Worm (Caenorhabditis elegans) whole organism, L1 larva: Measurements from ENCODE around the gene C05A2.4.
A peak's percentile ranks its signal among the peaks of the same experiment; 100 is the strongest.

Source experiments
- C04F5.9 ChIP-seq: sonication (generic microtip); optimal IDR thresholded peaks from 2 replicates; lab custom pipeline; 2016; ENCODE audit warnings: missing genetic modification characterization, missing compliant biosample characterization
- C16A3.4 ChIP-seq: fragments of 150-350 bp; optimal IDR thresholded peaks from 2 replicates; lab custom pipeline; 2014; ENCODE audit warnings: missing biosample characterization, missing genetic modification characterization
- F16B12.6 ChIP-seq: fragments of 150-350 bp; optimal IDR thresholded peaks from 2 replicates; lab custom pipeline; 2014; ENCODE audit warnings: missing biosample characterization, missing genetic modification characterization
- alr-1 ChIP-seq: fragments of 200-800 bp; sonication (Bioruptor generic); optimal IDR thresholded peaks from 2 replicates; lab custom pipeline; 2018; ENCODE audit warnings: borderline replicate concordance, mild to moderate bottlenecking, missing genetic modification characterization, missing compliant biosample characterization
- ceh-82 ChIP-seq, 3 experiments: fragments of 150-350 bp in 1 of 3; sonication (generic microtip) in 2 of 3; optimal IDR thresholded peaks; 2 replicates each; lab custom pipeline; 2014 to 2017; ENCODE audit warnings: missing biosample characterization in 3 of 3, missing genetic modification characterization in 3 of 3
- ceh-90 ChIP-seq: sonication (generic microtip); optimal IDR thresholded peaks from 2 replicates; lab custom pipeline; 2016; ENCODE audit warnings: missing genetic modification characterization, missing compliant biosample characterization
- ces-1 ChIP-seq: fragments of 150-350 bp; optimal IDR thresholded peaks from 2 replicates; lab custom pipeline; 2014; ENCODE audit warnings: missing biosample characterization, missing genetic modification reagents, missing genetic modification characterization
- dpl-1 ChIP-seq, 3 experiments: fragments of 150-350 bp in 2 of 3; sonication (generic microtip) in 1 of 3; optimal IDR thresholded peaks; 2 replicates each; lab custom pipeline; 2014 to 2017; ENCODE audit warnings: missing biosample characterization in 3 of 3, missing genetic modification characterization in 3 of 3, missing genetic modification reagents in 3 of 3
- dsc-1 ChIP-seq: sonication (generic microtip); optimal IDR thresholded peaks from 2 replicates; lab custom pipeline; 2016; ENCODE audit warnings: mild to moderate bottlenecking, missing genetic modification characterization, missing compliant biosample characterization
- efl-1 ChIP-seq, 4 experiments: fragments of 150-350 bp; optimal IDR thresholded peaks in 3 of 4; peaks in 1 of 4; 1 replicate in 1 of 4; 2 replicates in 3 of 4; lab custom pipeline; 2014; ENCODE audit warnings: missing biosample characterization in 2 of 4, missing genetic modification characterization in 2 of 4, missing genetic modification reagents in 2 of 4
- elt-3 ChIP-seq, 6 experiments: fragments of 150-350 bp in 1 of 6; sonication (generic microtip); optimal IDR thresholded peaks; 2 replicates each; lab custom pipeline; 2017 to 2018; ENCODE audit warnings: missing biosample characterization in 6 of 6, missing genetic modification characterization in 6 of 6, inconsistent platforms in 1 of 6
- fkh-10 ChIP-seq: sonication (generic microtip); optimal IDR thresholded peaks from 2 replicates; lab custom pipeline; 2017; ENCODE audit warnings: missing biosample characterization, missing genetic modification reagents, missing genetic modification characterization
- fkh-8 ChIP-seq: sonication (generic microtip); optimal IDR thresholded peaks from 2 replicates; lab custom pipeline; 2016; ENCODE audit warnings: mild to moderate bottlenecking, missing genetic modification characterization, missing compliant biosample characterization
- grh-1 ChIP-seq: fragments of 200-800 bp; sonication (Bioruptor generic); IDR thresholded peaks from 2 replicates; pipeline ENCODE4 v1.3.6; 2022; ENCODE audit warnings: missing genetic modification reagents, missing genetic modification characterization, missing compliant biosample characterization
- hlh-4 ChIP-seq: sonication (generic microtip); optimal IDR thresholded peaks from 2 replicates; lab custom pipeline; 2016; ENCODE audit warnings: mild to moderate bottlenecking, missing genetic modification characterization, missing compliant biosample characterization
- isw-1 ChIP-seq: fragments of 200-800 bp; sonication (Bioruptor generic); IDR thresholded peaks from 2 replicates; pipeline ENCODE4 v1.3.6; 2022; ENCODE audit warnings: missing genetic modification characterization, missing compliant biosample characterization
- lin-14 ChIP-seq: fragments of 200-800 bp; sonication (Bioruptor generic); optimal IDR thresholded peaks from 2 replicates; lab custom pipeline; 2018; ENCODE audit warnings: mild to moderate bottlenecking, missing genetic modification characterization, moderate library complexity, missing compliant biosample characterization
- lin-39 ChIP-seq: fragments of 150-350 bp; optimal IDR thresholded peaks from 2 replicates; lab custom pipeline; 2014; ENCODE audit warnings: missing biosample characterization, missing genetic modification reagents, missing genetic modification characterization
- lsy-2 ChIP-seq, 2 experiments: fragments of 150-350 bp; optimal IDR thresholded peaks; 2 replicates each; lab custom pipeline; 2014; ENCODE audit warnings: missing biosample characterization in 2 of 2, missing genetic modification characterization in 2 of 2
- mep-1 ChIP-seq: fragments of 150-350 bp; optimal IDR thresholded peaks from 2 replicates; lab custom pipeline; 2014; ENCODE audit warnings: missing biosample characterization, missing genetic modification characterization
- nhr-11 ChIP-seq: fragments of 150-350 bp; optimal IDR thresholded peaks from 2 replicates; lab custom pipeline; 2014; ENCODE audit warnings: missing biosample characterization, missing genetic modification characterization
- nhr-20 ChIP-seq: sonication (generic microtip); optimal IDR thresholded peaks from 2 replicates; lab custom pipeline; 2016; ENCODE audit warnings: mild to moderate bottlenecking, missing genetic modification characterization, missing compliant biosample characterization
- nhr-47 ChIP-seq: sonication (generic microtip); optimal IDR thresholded peaks from 2 replicates; lab custom pipeline; 2016; ENCODE audit warnings: mild to moderate bottlenecking, missing genetic modification characterization, moderate library complexity, missing compliant biosample characterization
- nhr-71 ChIP-seq: sonication (generic microtip); optimal IDR thresholded peaks from 2 replicates; lab custom pipeline; 2016; ENCODE audit warnings: mild to moderate bottlenecking, missing genetic modification characterization, moderate library complexity, missing compliant biosample characterization
- nhr-76 ChIP-seq: sonication (generic microtip); optimal IDR thresholded peaks from 2 replicates; lab custom pipeline; 2017; ENCODE audit warnings: missing biosample characterization, missing genetic modification characterization
- pax-3 ChIP-seq: fragments of 200-800 bp; sonication (Bioruptor generic); optimal IDR thresholded peaks from 2 replicates; lab custom pipeline; 2018; ENCODE audit warnings: mild to moderate bottlenecking, missing genetic modification characterization, moderate library complexity, missing compliant biosample characterization
- rnt-1 ChIP-seq: sonication (generic microtip); optimal IDR thresholded peaks from 2 replicates; lab custom pipeline; 2016; ENCODE audit warnings: mild to moderate bottlenecking, missing genetic modification characterization, moderate library complexity, missing compliant biosample characterization
- snu-23 ChIP-seq: sonication (generic microtip); optimal IDR thresholded peaks from 2 replicates; lab custom pipeline; 2016; ENCODE audit warnings: missing genetic modification characterization, missing compliant biosample characterization
- sptf-1 ChIP-seq: fragments of 150-350 bp; optimal IDR thresholded peaks from 2 replicates; lab custom pipeline; 2014; ENCODE audit warnings: missing biosample characterization, missing genetic modification characterization
- sup-37 ChIP-seq: fragments of 200-800 bp; sonication (Bioruptor generic); optimal IDR thresholded peaks from 2 replicates; lab custom pipeline; 2018; ENCODE audit warnings: mild to moderate bottlenecking, missing genetic modification characterization, missing compliant biosample characterization
- swsn-7 ChIP-seq: sonication (generic microtip); optimal IDR thresholded peaks from 2 replicates; lab custom pipeline; 2016; ENCODE audit warnings: missing genetic modification characterization, missing compliant biosample characterization
- tbx-2 ChIP-seq: sonication (generic microtip); optimal IDR thresholded peaks from 2 replicates; lab custom pipeline; 2016; ENCODE audit warnings: missing genetic modification characterization, missing compliant biosample characterization
- tlp-1 ChIP-seq: fragments of 150-350 bp; optimal IDR thresholded peaks from 2 replicates; lab custom pipeline; 2014; ENCODE audit warnings: missing biosample characterization, missing genetic modification characterization
- unc-130 ChIP-seq: fragments of 150-350 bp; optimal IDR thresholded peaks from 2 replicates; lab custom pipeline; 2017; ENCODE audit warnings: missing biosample characterization, missing genetic modification characterization, inconsistent platforms
- unc-86 ChIP-seq: sonication (generic microtip); optimal IDR thresholded peaks from 2 replicates; lab custom pipeline; 2016; ENCODE audit warnings: missing genetic modification characterization, missing compliant biosample characterization
- xbp-1 ChIP-seq: sonication (generic microtip); optimal IDR thresholded peaks from 2 replicates; lab custom pipeline; 2016; ENCODE audit warnings: missing genetic modification characterization, missing compliant biosample characterization
- zag-1 ChIP-seq: fragments of 150-350 bp; optimal IDR thresholded peaks from 2 replicates; lab custom pipeline; 2014; ENCODE audit warnings: missing biosample characterization, missing genetic modification characterization
- ztf-11 ChIP-seq, 2 experiments: sonication (generic microtip); optimal IDR thresholded peaks; 2 replicates each; lab custom pipeline; 2016 to 2017; ENCODE audit warnings: missing genetic modification characterization in 2 of 2, missing biosample characterization in 1 of 2, missing compliant biosample characterization in 1 of 2

The C05A2.4 gene

ce11 chrV:10671618-10672017, 23.7 kb upstream of the C05A2.4 start, which contains the start of gene ceh-22:
TSS of gene ceh-22 (plus strand) at chrV:10671918.
- no peak for TF ChIP-seq isw-1 (GFP tag; lab: Robert Waterston, UW)
- TF ChIP-seq sup-37 (GFP tag; lab: Kevin White, UChicago), result no peak
- no peak for TF ChIP-seq swsn-7 (tag; lab: Kevin White, UChicago)
- no peak for TF ChIP-seq rnt-1 (tag; lab: Kevin White, UChicago)
- TF ChIP-seq tlp-1 (tag; lab: Kevin White, UChicago), result no peak
- TF ChIP-seq elt-3 (tag; optimal IDR thresholded peaks at IDR 0.05; lab: Kevin White, UChicago), result no peak
- no peak for TF ChIP-seq hlh-4 (tag; lab: Kevin White, UChicago)
- no peak for TF ChIP-seq alr-1
- TF ChIP-seq lin-39 (tag; lab: Kevin White, UChicago), result no peak
- TF ChIP-seq unc-130 (tag; lab: Kevin White, UChicago), result no peak
- no peak for TF ChIP-seq nhr-76 (tag; lab: Kevin White, UChicago)
- no peak for TF ChIP-seq C16A3.4 (tag; lab: Kevin White, UChicago)
- no peak for TF ChIP-seq sptf-1 (tag; lab: Kevin White, UChicago)

ce11 chrV:10672601-10673000, 22.7 kb upstream of the C05A2.4 start:
- TF ChIP-seq ces-1 (GFP tag; lab: Kevin White, UChicago) (no peak), nhr-20 (tag; lab: Kevin White, UChicago) (peak; percentile 13), grh-1 (GFP tag; lab: Robert Waterston, UW) (0 out of 2 replicates have a peak, but pooled peaks have one; percentile 34), sup-37 (GFP tag; lab: Kevin White, UChicago) (peak; percentile 16), ztf-11 (tag; optimal IDR thresholded peaks at IDR 0.05; lab: Kevin White, UChicago) (no peak), ceh-90 (no peak), tbx-2 (peak; percentile 48), lin-14 (GFP tag; lab: Kevin White, UChicago) (peak; percentile 39)

ce11 chrV:10675978-10676377, 19.3 kb upstream of the C05A2.4 start:
- peak; percentile 15 for TF ChIP-seq nhr-71 (tag; lab: Kevin White, UChicago)
- no peak for TF ChIP-seq nhr-11 (tag; lab: Kevin White, UChicago)
- peak; percentile 4 for TF ChIP-seq dsc-1
- peak; percentile 29 for TF ChIP-seq lin-14 (GFP tag; lab: Kevin White, UChicago)

- peak; percentile 18 for TF ChIP-seq unc-86
- peak; percentile 37 for TF ChIP-seq nhr-47 (tag; lab: Kevin White, UChicago)
- TF ChIP-seq pax-3, result no peak
- TF ChIP-seq snu-23 (GFP tag; lab: Kevin White, UChicago), result peak; percentile 26
- TF ChIP-seq mep-1 (tag; lab: Kevin White, UChicago), result peak; percentile 5
- TF ChIP-seq nhr-71 (tag; lab: Kevin White, UChicago), result peak; percentile 51
- peak; percentile 3 for TF ChIP-seq zag-1 (tag; lab: Kevin White, UChicago)
- peak in 1 of 3 experiments; percentile 51 for TF ChIP-seq ceh-82 (tag; optimal IDR thresholded peaks at IDR 0.05; lab: Kevin White, UChicago)
- no peak for TF ChIP-seq C04F5.9 (tag; lab: Kevin White, UChicago)
- TF ChIP-seq lsy-2 (tag; optimal IDR thresholded peaks at IDR 0.05; lab: Kevin White, UChicago), result peak in 1 of 2 experiments; percentile 55
- peak; percentile 13 to 29 for TF ChIP-seq efl-1 (optimal IDR thresholded peaks at IDR 0.05; lab: Kevin White, UChicago)
- TF ChIP-seq efl-1 (GFP tag; optimal IDR thresholded peaks at IDR 0.05 in 1 of 2; lab: Kevin White, UChicago), result no peak
- TF ChIP-seq rnt-1 (tag; lab: Kevin White, UChicago), result peak; percentile 28
- peak in 1 of 3 experiments; percentile 12 for TF ChIP-seq dpl-1 (GFP tag; optimal IDR thresholded peaks at IDR 0.05; lab: Kevin White, UChicago)
- peak; percentile 50 for TF ChIP-seq dsc-1
- TF ChIP-seq F16B12.6, result no peak
- peak; percentile 88 for TF ChIP-seq lin-14 (GFP tag; lab: Kevin White, UChicago)
- TF ChIP-seq fkh-8 (tag; lab: Kevin White, UChicago), result peak; percentile 3
- TF ChIP-seq C16A3.4 (tag; lab: Kevin White, UChicago), result no peak
- TF ChIP-seq fkh-10 (GFP tag; lab: Kevin White, UChicago), result peak; percentile 45
- TF ChIP-seq alr-1, result no peak
- TF ChIP-seq elt-3 (tag; optimal IDR thresholded peaks at IDR 0.05; lab: Kevin White, UChicago), result no peak
- TF ChIP-seq xbp-1, result peak; percentile 32
Observed at ce11 chrV:10677459-10677858, 17.8 kb upstream of the C05A2.4 start.
